Worm (Caenorhabditis elegans): ENCODE data around the gene shpk-1.

DNA sequence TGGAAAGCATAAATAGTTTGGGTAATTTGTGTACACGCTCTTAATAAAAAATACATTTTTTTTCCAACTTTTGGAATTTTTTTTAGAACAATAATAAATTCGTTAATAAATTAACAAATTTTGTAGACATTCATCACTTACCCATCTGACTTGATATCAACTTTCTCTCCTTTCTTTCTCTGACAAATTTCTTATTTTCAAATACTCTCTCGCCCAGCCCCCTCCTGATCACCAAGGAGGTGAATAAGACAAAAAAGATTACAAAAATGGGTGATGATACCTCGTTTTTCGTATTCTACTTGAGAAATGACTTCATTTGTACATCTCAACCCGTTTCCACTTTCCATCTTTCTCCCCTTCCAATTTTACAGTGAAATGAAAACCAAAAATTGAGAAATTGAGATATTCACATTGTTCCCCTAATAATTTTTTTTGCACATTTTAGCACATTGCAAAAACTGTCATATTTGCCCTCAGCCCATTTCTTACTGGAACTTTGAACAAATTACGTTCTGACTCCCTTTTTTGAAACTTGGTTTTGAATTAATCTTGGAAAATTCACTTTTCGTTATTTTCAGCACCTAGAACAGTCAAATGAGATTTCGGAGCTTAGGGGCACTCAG, 32.1 kb upstream of the shpk-1 start, which contains the start of gene osm-7:
- no peak for TF ChIP-seq ets-4 (GFP tag; optimal IDR thresholded peaks at IDR 0.05)
- no peak for TF ChIP-seq bed-1 (GFP tag; IDR thresholded peaks at IDR 0.05)
- no peak for TF ChIP-seq unc-130 (GFP tag; optimal IDR thresholded peaks at IDR 0.05)
- TF ChIP-seq rcor-1 (GFP tag; IDR thresholded peaks at IDR 0.05), result no peak
- no peak for TF ChIP-seq mcd-1 (GFP tag; IDR thresholded peaks at IDR 0.05)

Data from whole organism, young adult.